Fruit fly (Drosophila melanogaster) whole organism, larva: ENCODE results near the gene Cipc.

Source experiments
- noc ChIP-seq: fragments of 200-800 bp; sonication (Bioruptor generic); optimal IDR thresholded peaks from 3 replicates; lab custom pipeline; 2019; ENCODE audit warnings: missing biosample characterization, mild to moderate bottlenecking, missing genetic modification characterization, moderate library complexity

Cipc gene

dm6 chr3R:26170644-26171043 is 64.0 kb downstream of the Cipc start, which contains the start of gene CG31323:
TSS of gene CG31323 (plus strand) at chr3R:26170847.
- no peak for TF ChIP-seq noc

- no peak for TF ChIP-seq noc
These were observed 65.4 kb downstream of the Cipc start for dm6 chr3R:26172040-26172439.
